Fruit fly (Drosophila melanogaster): ENCODE results near the gene M1BP.
A peak's percentile ranks its signal among the peaks of the same experiment; 100 is the strongest.

M1BP gene

DNA sequence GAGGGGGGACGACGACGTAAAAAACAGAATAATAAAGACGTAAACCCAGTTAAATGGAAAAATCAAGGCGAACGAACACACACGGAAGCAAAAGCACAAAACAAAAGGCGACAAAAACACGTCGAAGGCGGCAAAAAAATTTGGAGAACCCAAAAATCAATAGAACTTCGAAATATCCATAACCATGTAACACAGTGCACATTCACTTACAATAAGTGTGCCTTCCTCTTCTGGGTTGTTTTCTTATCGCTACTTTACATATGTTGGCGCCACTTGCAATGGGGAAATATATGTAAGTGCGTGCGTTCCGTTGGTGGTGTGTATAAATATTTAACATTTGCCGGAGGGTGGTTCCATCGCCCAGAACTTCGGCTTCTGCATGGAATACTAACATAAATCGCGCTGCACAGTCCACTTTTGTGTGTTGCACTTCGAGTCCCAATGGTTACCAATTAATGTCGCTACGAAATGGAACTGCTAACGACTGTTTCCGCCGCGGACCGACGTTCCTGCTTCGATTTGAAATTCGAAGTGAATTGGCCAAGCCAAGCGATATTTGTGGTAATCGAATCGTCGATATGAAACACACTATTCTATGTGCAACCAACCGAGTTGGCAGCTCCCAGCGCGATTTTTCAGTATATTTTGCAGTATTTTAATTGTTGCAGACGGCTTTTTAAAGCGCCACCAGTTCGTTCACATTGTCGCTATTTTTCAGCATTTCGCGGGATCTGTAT, 15.8 kb upstream of the M1BP start, which contains the start of the genes CG9801 and Nasp (continued):
- TF ChIP-seq CG3281 (GFP tag; optimal IDR thresholded peaks at IDR 0.05) (peak; percentile 11), seq (GFP tag; IDR thresholded peaks at IDR 0.05) (no peak), gt (GFP tag; IDR thresholded peaks at IDR 0.05) (no peak), Hr78 (GFP tag; optimal IDR thresholded peaks at IDR 0.05) (no peak), zfh2 (GFP tag; optimal IDR thresholded peaks at IDR 0.05) (peak; percentile 28), CG10565 (GFP tag; optimal IDR thresholded peaks at IDR 0.05) (no peak), CoRest (tag; optimal IDR thresholded peaks at IDR 0.05) (peak; percentile 44), prd (optimal IDR thresholded peaks at IDR 0.05) (no peak), prd (GFP tag; IDR thresholded peaks at IDR 0.05) (peak; percentile 22; the same call in 1 of the 3 replicates), ttk (GFP tag; IDR thresholded peaks at IDR 0.05) (peak; percentile 22; the same call in 1 of the 2 replicates), p53 (GFP tag; optimal IDR thresholded peaks at IDR 0.05) (peak; percentile 81), Scr (GFP tag; IDR thresholded peaks at IDR 0.05; ENCODE audit: partially characterized antibody) (peak; percentile 70), eyg (GFP tag; optimal IDR thresholded peaks at IDR 0.05) (no peak), oc (tag; optimal IDR thresholded peaks at IDR 0.05) (no peak), CG17361 (GFP tag; IDR thresholded peaks at IDR 0.05) (no peak; the same call in 2 of the 3 replicates), Doc3 (GFP tag; IDR thresholded peaks at IDR 0.05; ENCODE audit: partially characterized antibody) (peak; percentile 49; the same call in 2 of the 3 replicates), CG2116 (GFP tag; optimal IDR thresholded peaks at IDR 0.05) (peak; percentile 83), tgo (GFP tag; IDR thresholded peaks at IDR 0.05) (no peak), CG12942 (GFP tag; optimal IDR thresholded peaks at IDR 0.05) (no peak), Xrp1 (GFP tag; IDR thresholded peaks at IDR 0.05) (peak; percentile 24; the same call in 1 of the 2 replicates), TFAM (GFP tag; optimal IDR thresholded peaks at IDR 0.05) (no peak), CG12104 (GFP tag; optimal IDR thresholded peaks at IDR 0.05) (no peak), Dad (GFP tag; optimal IDR thresholded peaks at IDR 0.05) (peak; percentile 35), CG11695 (GFP tag; IDR thresholded peaks at IDR 0.05) (no peak), unc-4 (GFP tag; IDR thresholded peaks at IDR 0.05; ENCODE audit: partially characterized antibody) (peak; percentile 74), CrebB (tag; optimal IDR thresholded peaks at IDR 0.05) (peak; percentile 48), CG17829 (tag; optimal IDR thresholded peaks at IDR 0.05) (peak; percentile 57), CG13287 (GFP tag; IDR thresholded peaks at IDR 0.05; ENCODE audit: partially characterized antibody) (peak; percentile 79), CG14014 (GFP tag; IDR thresholded peaks at IDR 0.05) (no peak), sna (GFP tag; IDR thresholded peaks at IDR 0.05; ENCODE audit: partially characterized antibody) (peak; percentile 50; the same call in 1 of the 2 replicates), kni (GFP tag; optimal IDR thresholded peaks at IDR 0.05) (peak; percentile 44), Lhr (GFP tag; optimal IDR thresholded peaks at IDR 0.05) (peak; percentile 88), lilli (GFP tag; optimal IDR thresholded peaks at IDR 0.05) (peak; percentile 0), Dbx (GFP tag; IDR thresholded peaks at IDR 0.05) (peak; percentile 36; the same call in 1 of the 3 replicates), stc (GFP tag; IDR thresholded peaks at IDR 0.05) (no peak), H2.0 (GFP tag; IDR thresholded peaks at IDR 0.05) (no peak), grau (tag; optimal IDR thresholded peaks at IDR 0.05) (peak; percentile 28), CG8290 (GFP tag; optimal IDR thresholded peaks at IDR 0.05) (peak; percentile 51), CG8290 (tag; optimal IDR thresholded peaks at IDR 0.05) (peak in 1 of 2 experiments; percentile 75), gsb (GFP tag; IDR thresholded peaks at IDR 0.05) (no peak), CG33213 (GFP tag; optimal IDR thresholded peaks at IDR 0.05) (peak; percentile 81), Side (GFP tag; optimal IDR thresholded peaks at IDR 0.05) (no peak), CG31224 (GFP tag; IDR thresholded peaks at IDR 0.05) (0 out of 2 replicates have a peak, but pooled peaks have one; percentile 18), CG4360 (GFP tag; IDR thresholded peaks at IDR 0.05) (no peak), pho (GFP tag; optimal IDR thresholded peaks at IDR 0.05) (peak; percentile 14), CG8388 (GFP tag; optimal IDR thresholded peaks at IDR 0.05) (no peak), Ptx1 (GFP tag; IDR thresholded peaks at IDR 0.05) (no peak), CG14441 (GFP tag; IDR thresholded peaks at IDR 0.05) (0 out of 2 replicates have a peak, but pooled peaks have one; percentile 21), ase (GFP tag; IDR thresholded peaks at IDR 0.05) (0 out of 3 replicates have a peak, but pooled peaks have one; percentile 9), Sox102F (GFP tag; optimal IDR thresholded peaks at IDR 0.05) (no peak)

Measured in whole organism, embryonic.